Worm (Caenorhabditis elegans): ENCODE data around the gene F14H3.12.

DNA sequence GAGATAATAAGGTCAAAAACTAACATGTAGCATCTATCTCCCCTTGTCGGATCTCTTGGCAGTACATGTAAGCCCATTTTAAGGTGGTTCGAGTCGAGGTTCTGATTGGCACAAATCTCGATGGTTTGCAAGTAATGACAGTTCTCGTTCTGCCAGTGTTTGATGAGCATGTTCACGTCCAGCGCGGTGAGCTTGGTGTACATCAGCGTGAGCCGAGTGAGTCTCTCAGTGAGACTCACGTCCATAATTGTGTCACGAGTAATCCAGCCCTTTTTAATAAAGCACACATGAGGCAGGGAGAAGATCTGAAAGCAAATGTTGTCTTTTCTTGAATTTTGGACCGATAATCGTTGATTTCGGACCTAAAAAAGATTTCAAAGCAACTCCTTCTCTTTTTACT, 42.4 kb downstream of the F14H3.12 start, which contains the start of gene T10C6.16:
- TF ChIP-seq nhr-10 (tag; optimal IDR thresholded peaks at IDR 0.05): no peak
- TF ChIP-seq ZK546.5 (tag; optimal IDR thresholded peaks at IDR 0.05): no peak
- no peak for TF ChIP-seq ama-1 (optimal IDR thresholded peaks at IDR 0.05)
- no peak for TF ChIP-seq lin-13 (GFP tag; optimal IDR thresholded peaks at IDR 0.05)
- no peak for TF ChIP-seq nhr-77 (tag; optimal IDR thresholded peaks at IDR 0.05)
- no peak for TF ChIP-seq elt-3 (tag; optimal IDR thresholded peaks at IDR 0.05)
- no peak for TF ChIP-seq ceh-16 (tag; optimal IDR thresholded peaks at IDR 0.05)

All from whole organism, L2 larva.